Worm (Caenorhabditis elegans) whole organism, late embryonic: ENCODE results near the gene C18H7.4.
A peak's percentile ranks its signal among the peaks of the same experiment; 100 is the strongest.

Experiments used
- C38D4.7 ChIP-seq: fragments of 200-800 bp; sonication (Bioruptor generic); optimal IDR thresholded peaks from 2 replicates; lab custom pipeline; 2018; ENCODE audit warnings: mild to moderate bottlenecking, missing genetic modification characterization, moderate library complexity, missing compliant biosample characterization
- F13H6.1 ChIP-seq: sonication (generic microtip); optimal IDR thresholded peaks from 2 replicates; lab custom pipeline; 2016; ENCODE audit warnings: missing genetic modification characterization, missing compliant biosample characterization
- K09A11.1 ChIP-seq: sonication (generic microtip); optimal IDR thresholded peaks from 2 replicates; lab custom pipeline; 2017; ENCODE audit warnings: antibody characterized with exemption, mild to moderate bottlenecking, missing genetic modification characterization, missing compliant biosample characterization; ENCODE audit not compliant: insufficient read depth
- T23F11.4 ChIP-seq: fragments of 200-800 bp; sonication (Bioruptor generic); optimal IDR thresholded peaks from 2 replicates; lab custom pipeline; 2018; ENCODE audit warnings: mild to moderate bottlenecking, missing genetic modification characterization, missing compliant biosample characterization
- Y22D7AL.16 ChIP-seq: sonication (generic microtip); optimal IDR thresholded peaks from 2 replicates; lab custom pipeline; 2016; ENCODE audit warnings: missing genetic modification characterization, missing compliant biosample characterization
- ama-1 ChIP-seq: fragments of 150-350 bp; optimal IDR thresholded peaks from 2 replicates; lab custom pipeline; 2014
- ceh-18 ChIP-seq: sonication (generic microtip); optimal IDR thresholded peaks from 2 replicates; lab custom pipeline; 2016; ENCODE audit warnings: missing genetic modification characterization, missing compliant biosample characterization
- ceh-19 ChIP-seq: fragments of 200-800 bp; sonication (Bioruptor generic); optimal IDR thresholded peaks from 2 replicates; lab custom pipeline; 2018; ENCODE audit warnings: mild to moderate bottlenecking, missing genetic modification characterization, missing compliant biosample characterization
- ceh-22 ChIP-seq: sonication (generic microtip); optimal IDR thresholded peaks from 2 replicates; lab custom pipeline; 2017; ENCODE audit warnings: missing biosample characterization, missing genetic modification characterization
- ceh-24 ChIP-seq: sonication (generic microtip); optimal IDR thresholded peaks from 2 replicates; lab custom pipeline; 2016; ENCODE audit warnings: mild to moderate bottlenecking, missing genetic modification characterization, missing compliant biosample characterization
- ceh-31 ChIP-seq: sonication (generic microtip); optimal IDR thresholded peaks from 2 replicates; lab custom pipeline; 2016; ENCODE audit warnings: missing genetic modification characterization, missing compliant biosample characterization
- ceh-34 ChIP-seq: sonication (generic microtip); optimal IDR thresholded peaks from 2 replicates; lab custom pipeline; 2016; ENCODE audit warnings: mild to moderate bottlenecking, missing genetic modification characterization, missing compliant biosample characterization
- ceh-45 ChIP-seq: fragments of 200-800 bp; sonication (Bioruptor generic); IDR thresholded peaks from 2 replicates; pipeline ENCODE4 v1.3.6; 2022; ENCODE audit warnings: missing genetic modification reagents, missing genetic modification characterization, missing compliant biosample characterization
- ceh-48 ChIP-seq: sonication (generic microtip); optimal IDR thresholded peaks from 2 replicates; lab custom pipeline; 2016; ENCODE audit warnings: missing genetic modification characterization, inconsistent platforms, missing compliant biosample characterization
- ceh-9 ChIP-seq: sonication (generic microtip); optimal IDR thresholded peaks from 2 replicates; lab custom pipeline; 2016; ENCODE audit warnings: mild to moderate bottlenecking, missing genetic modification characterization, inconsistent platforms, missing compliant biosample characterization
- dmd-4 ChIP-seq: sonication (generic microtip); optimal IDR thresholded peaks from 2 replicates; lab custom pipeline; 2016; ENCODE audit warnings: borderline replicate concordance, missing genetic modification characterization, missing compliant biosample characterization
- dve-1 ChIP-seq: sonication (generic microtip); optimal IDR thresholded peaks from 2 replicates; lab custom pipeline; 2017; ENCODE audit warnings: antibody characterized with exemption, mild to moderate bottlenecking, missing genetic modification characterization, missing compliant biosample characterization
- elt-2 ChIP-seq: sonication (generic microtip); optimal IDR thresholded peaks from 2 replicates; lab custom pipeline; 2016; ENCODE audit warnings: missing genetic modification reagents, missing genetic modification characterization, missing compliant biosample characterization
- elt-4 ChIP-seq: sonication (generic microtip); optimal IDR thresholded peaks from 2 replicates; lab custom pipeline; 2016; ENCODE audit warnings: missing genetic modification characterization, missing compliant biosample characterization
- ets-4 ChIP-seq: sonication (generic microtip); optimal IDR thresholded peaks from 2 replicates; lab custom pipeline; 2016; ENCODE audit warnings: missing genetic modification characterization, missing compliant biosample characterization
- fax-1 ChIP-seq: sonication (generic microtip); optimal IDR thresholded peaks from 2 replicates; lab custom pipeline; 2016; ENCODE audit warnings: missing genotype, missing genetic modification characterization, missing compliant biosample characterization
- fkh-10 ChIP-seq: fragments of 150-350 bp; optimal IDR thresholded peaks from 2 replicates; lab custom pipeline; 2014; ENCODE audit warnings: missing biosample characterization, missing genetic modification reagents, missing genetic modification characterization
- fkh-6 ChIP-seq: sonication (generic microtip); optimal IDR thresholded peaks from 2 replicates; lab custom pipeline; 2016; ENCODE audit warnings: missing genetic modification characterization, missing compliant biosample characterization
- gmeb-2 ChIP-seq: sonication (generic microtip); optimal IDR thresholded peaks from 2 replicates; lab custom pipeline; 2016; ENCODE audit warnings: missing genetic modification characterization, inconsistent platforms, missing compliant biosample characterization
- hlh-13 ChIP-seq: fragments of 200-800 bp; sonication (Bioruptor generic); optimal IDR thresholded peaks from 2 replicates; lab custom pipeline; 2018; ENCODE audit warnings: mild to moderate bottlenecking, missing genetic modification characterization, missing compliant biosample characterization
- hlh-15 ChIP-seq: sonication (generic microtip); optimal IDR thresholded peaks from 2 replicates; lab custom pipeline; 2016; ENCODE audit warnings: missing genetic modification characterization, missing compliant biosample characterization
- hlh-6 ChIP-seq: sonication (generic microtip); optimal IDR thresholded peaks from 2 replicates; lab custom pipeline; 2016; ENCODE audit warnings: missing genotype, missing genetic modification characterization, missing compliant biosample characterization
- hlh-8 ChIP-seq: sonication (generic microtip); optimal IDR thresholded peaks from 2 replicates; lab custom pipeline; 2016; ENCODE audit warnings: missing genotype, missing genetic modification characterization, missing compliant biosample characterization
- lin-11 ChIP-seq: fragments of 200-800 bp; sonication (Bioruptor generic); optimal IDR thresholded peaks from 2 replicates; lab custom pipeline; 2018; ENCODE audit warnings: mild to moderate bottlenecking, missing genetic modification characterization, missing compliant biosample characterization
- madf-2 ChIP-seq: sonication (generic microtip); optimal IDR thresholded peaks from 2 replicates; lab custom pipeline; 2017; ENCODE audit warnings: missing genetic modification characterization, missing compliant biosample characterization
- mec-3 ChIP-seq: sonication (generic microtip); optimal IDR thresholded peaks from 2 replicates; lab custom pipeline; 2016; ENCODE audit warnings: borderline replicate concordance, missing genetic modification characterization, missing compliant biosample characterization
- nfya-1 ChIP-seq: sonication (generic microtip); optimal IDR thresholded peaks from 2 replicates; lab custom pipeline; 2017; ENCODE audit warnings: missing genetic modification characterization, mild to moderate bottlenecking, missing compliant biosample characterization, antibody characterized with exemption, moderate library complexity
- nhr-11 ChIP-seq: fragments of 150-350 bp; optimal IDR thresholded peaks from 2 replicates; lab custom pipeline; 2014; ENCODE audit warnings: missing biosample characterization, missing genetic modification characterization
- nhr-232 ChIP-seq: sonication (generic microtip); optimal IDR thresholded peaks from 2 replicates; lab custom pipeline; 2016; ENCODE audit warnings: missing genetic modification characterization, missing compliant biosample characterization
- npax-4 ChIP-seq: sonication (generic microtip); optimal IDR thresholded peaks from 2 replicates; lab custom pipeline; 2016; ENCODE audit warnings: missing genetic modification characterization, missing compliant biosample characterization
- odd-2 ChIP-seq: sonication (generic microtip); optimal IDR thresholded peaks from 2 replicates; lab custom pipeline; 2017; ENCODE audit warnings: antibody characterized with exemption, mild to moderate bottlenecking, missing genetic modification characterization, missing compliant biosample characterization
- pag-3 ChIP-seq: sonication (generic microtip); optimal IDR thresholded peaks from 2 replicates; lab custom pipeline; 2016; ENCODE audit warnings: missing compliant biosample characterization, missing genetic modification characterization, borderline replicate concordance
- pat-9 ChIP-seq: fragments of 200-800 bp; sonication (Bioruptor generic); optimal IDR thresholded peaks from 2 replicates; lab custom pipeline; 2018; ENCODE audit warnings: mild to moderate bottlenecking, missing genetic modification characterization, moderate library complexity, missing compliant biosample characterization
- pax-1 ChIP-seq: fragments of 150-350 bp; optimal IDR thresholded peaks from 2 replicates; lab custom pipeline; 2014; ENCODE audit warnings: missing biosample characterization, missing genetic modification characterization
- pha-4 ChIP-seq: fragments of 150-350 bp; optimal IDR thresholded peaks from 2 replicates; lab custom pipeline; 2018; ENCODE audit warnings: missing biosample characterization, missing genetic modification reagents, missing genetic modification characterization
- pqm-1 ChIP-seq: sonication (generic microtip); optimal IDR thresholded peaks from 2 replicates; lab custom pipeline; 2016; ENCODE audit warnings: missing genetic modification characterization, missing compliant biosample characterization
- pros-1 ChIP-seq: fragments of 150-350 bp; optimal IDR thresholded peaks from 2 replicates; lab custom pipeline; 2014; ENCODE audit warnings: missing biosample characterization, missing genetic modification reagents, missing genetic modification characterization
- ref-2 ChIP-seq: sonication (generic microtip); optimal IDR thresholded peaks from 2 replicates; lab custom pipeline; 2016; ENCODE audit warnings: missing genetic modification characterization, missing compliant biosample characterization
- sox-2 ChIP-seq: fragments of 200-800 bp; sonication (Bioruptor generic); IDR thresholded peaks from 2 replicates; pipeline ENCODE4 v1.3.6; 2022; ENCODE audit warnings: missing genetic modification reagents, missing genetic modification characterization, missing compliant biosample characterization
- sox-4 ChIP-seq: sonication (generic microtip); optimal IDR thresholded peaks from 2 replicates; lab custom pipeline; 2017; ENCODE audit warnings: mild to moderate bottlenecking, missing genetic modification characterization, inconsistent platforms, missing compliant biosample characterization
- syd-9 ChIP-seq: sonication (generic microtip); optimal IDR thresholded peaks from 2 replicates; lab custom pipeline; 2016; ENCODE audit warnings: mild to moderate bottlenecking, missing genetic modification characterization, moderate library complexity, missing compliant biosample characterization
- tbx-2 ChIP-seq: sonication (generic microtip); optimal IDR thresholded peaks from 2 replicates; lab custom pipeline; 2016; ENCODE audit warnings: missing genetic modification characterization, missing compliant biosample characterization
- ttx-3 ChIP-seq: sonication (generic microtip); optimal IDR thresholded peaks from 2 replicates; lab custom pipeline; 2016; ENCODE audit warnings: missing genetic modification reagents, missing genetic modification characterization, missing compliant biosample characterization
- unc-3 ChIP-seq, 2 experiments: fragments of 200-800 bp in 1 of 2; sonication (Bioruptor generic) in 1 of 2; sonication (generic microtip) in 1 of 2; conservative IDR thresholded peaks in 1 of 2; optimal IDR thresholded peaks in 1 of 2; 2 replicates each; pipeline versions ENCODE4 v1.3.6 to Lab custom; 2016 to 2022; ENCODE audit warnings: missing compliant biosample characterization in 2 of 2, missing genetic modification characterization in 2 of 2, missing genetic modification reagents in 1 of 2
- unc-42 ChIP-seq: sonication (generic microtip); optimal IDR thresholded peaks from 2 replicates; lab custom pipeline; 2016; ENCODE audit warnings: missing genotype, missing genetic modification characterization, missing compliant biosample characterization
- unc-55 ChIP-seq: sonication (generic microtip); optimal IDR thresholded peaks from 2 replicates; lab custom pipeline; 2017; ENCODE audit warnings: missing biosample characterization, missing genetic modification reagents, missing genetic modification characterization
- unc-86 ChIP-seq: sonication (generic microtip); optimal IDR thresholded peaks from 2 replicates; lab custom pipeline; 2016; ENCODE audit warnings: missing genetic modification characterization, missing compliant biosample characterization
- zip-5 ChIP-seq: sonication (generic microtip); optimal IDR thresholded peaks from 2 replicates; lab custom pipeline; 2016; ENCODE audit warnings: missing genetic modification characterization, missing compliant biosample characterization

C18H7.4 gene

ce11 chrIV:620324-620723 lies 27.2 kb downstream of the C18H7.4 start:
- TF ChIP-seq npax-4 (tag; lab: Kevin White, UChicago), result peak; percentile 45
- TF ChIP-seq ceh-19 (GFP tag; lab: Kevin White, UChicago), result peak; percentile 80
- TF ChIP-seq pat-9 (tag; lab: Kevin White, UChicago), result peak; percentile 64
- peak; percentile 49 for TF ChIP-seq hlh-13
- TF ChIP-seq ets-4 (tag; lab: Kevin White, UChicago), result no peak
- peak; percentile 61 for TF ChIP-seq dve-1 (tag; lab: Kevin White, UChicago)
- TF ChIP-seq nhr-11 (tag; lab: Kevin White, UChicago), result no peak
- TF ChIP-seq elt-4 (tag; lab: Kevin White, UChicago), result no peak
- TF ChIP-seq sox-4 (tag; lab: Kevin White, UChicago), result peak; percentile 78
- no peak for TF ChIP-seq unc-42 (tag; lab: Kevin White, UChicago)
- TF ChIP-seq fax-1 (tag; lab: Kevin White, UChicago), result peak; percentile 76
- peak; percentile 72 for TF ChIP-seq lin-11 (tag; lab: Kevin White, UChicago)
- TF ChIP-seq F13H6.1, result peak; percentile 38
- no peak for TF ChIP-seq ceh-45 (GFP tag; lab: Robert Waterston, UW)
- TF ChIP-seq pros-1 (tag; lab: Kevin White, UChicago), result no peak
- TF ChIP-seq fkh-6, result peak; percentile 32
- peak; percentile 74 for TF ChIP-seq ceh-34 (tag; lab: Kevin White, UChicago)
- peak; percentile 19 for TF ChIP-seq ceh-31 (tag; lab: Kevin White, UChicago)
- TF ChIP-seq dmd-4 (tag; lab: Kevin White, UChicago), result no peak
- TF ChIP-seq fkh-10, result no peak
- peak; percentile 64 for TF ChIP-seq tbx-2 (tag; lab: Kevin White, UChicago)
- TF ChIP-seq zip-5 (tag; lab: Kevin White, UChicago), result peak; percentile 36
- peak; percentile 70 for TF ChIP-seq C38D4.7
- no peak for TF ChIP-seq ama-1 (lab: Kevin White, UChicago)
- TF ChIP-seq pha-4 (tag; lab: Kevin White, UChicago), result no peak
- TF ChIP-seq pax-1 (tag; lab: Kevin White, UChicago), result no peak
- peak; percentile 13 for TF ChIP-seq ceh-22 (tag; lab: Kevin White, UChicago)
- peak; percentile 37 for TF ChIP-seq T23F11.4 (GFP tag; lab: Kevin White, UChicago)
- TF ChIP-seq unc-55, result no peak
- TF ChIP-seq ttx-3 (tag; lab: Kevin White, UChicago), result peak; percentile 81
- TF ChIP-seq ref-2 (tag; lab: Kevin White, UChicago), result peak; percentile 66
- peak; percentile 56 for TF ChIP-seq ceh-48 (tag; lab: Kevin White, UChicago)
- peak; percentile 75 for TF ChIP-seq gmeb-2 (tag; lab: Kevin White, UChicago)
- peak; percentile 78 for TF ChIP-seq unc-86 (tag; lab: Kevin White, UChicago)
- TF ChIP-seq madf-2 (tag; lab: Kevin White, UChicago), result peak; percentile 67
- peak; percentile 51 for TF ChIP-seq nhr-232 (tag; lab: Kevin White, UChicago)
- TF ChIP-seq ceh-18 (tag; lab: Kevin White, UChicago), result peak; percentile 53
- TF ChIP-seq odd-2 (tag; lab: Kevin White, UChicago), result peak; percentile 65
- peak; percentile 69; the same call in 1 of the 2 replicates for TF ChIP-seq unc-3 (GFP tag; conservative IDR thresholded peaks at IDR 0.05; lab: Robert Waterston, UW)
- TF ChIP-seq unc-3 (tag; optimal IDR thresholded peaks at IDR 0.05; lab: Kevin White, UChicago), result peak; percentile 54
- TF ChIP-seq sox-2 (GFP tag; lab: Robert Waterston, UW), result peak; percentile 50
- TF ChIP-seq pag-3 (tag; lab: Kevin White, UChicago), result no peak
- TF ChIP-seq mec-3, result peak; percentile 24
- no peak for TF ChIP-seq ceh-24 (tag; lab: Kevin White, UChicago)
- peak; percentile 35 for TF ChIP-seq K09A11.1 (tag; lab: Kevin White, UChicago)
- peak; percentile 60 for TF ChIP-seq syd-9 (tag; lab: Kevin White, UChicago)
- peak; percentile 9 for TF ChIP-seq hlh-15
- TF ChIP-seq hlh-8 (tag; lab: Kevin White, UChicago), result peak; percentile 4
- peak; percentile 88 for TF ChIP-seq elt-2
- TF ChIP-seq ceh-9 (tag; lab: Kevin White, UChicago), result peak; percentile 55
- TF ChIP-seq hlh-6 (tag; lab: Kevin White, UChicago), result peak; percentile 69
- TF ChIP-seq nfya-1 (tag; lab: Kevin White, UChicago), result peak; percentile 37
- no peak for TF ChIP-seq pqm-1 (tag; lab: Kevin White, UChicago)
- peak; percentile 34 for TF ChIP-seq Y22D7AL.16 (tag; lab: Kevin White, UChicago)
